Fruit fly (Drosophila melanogaster): ENCODE results near the gene ush.

DNA sequence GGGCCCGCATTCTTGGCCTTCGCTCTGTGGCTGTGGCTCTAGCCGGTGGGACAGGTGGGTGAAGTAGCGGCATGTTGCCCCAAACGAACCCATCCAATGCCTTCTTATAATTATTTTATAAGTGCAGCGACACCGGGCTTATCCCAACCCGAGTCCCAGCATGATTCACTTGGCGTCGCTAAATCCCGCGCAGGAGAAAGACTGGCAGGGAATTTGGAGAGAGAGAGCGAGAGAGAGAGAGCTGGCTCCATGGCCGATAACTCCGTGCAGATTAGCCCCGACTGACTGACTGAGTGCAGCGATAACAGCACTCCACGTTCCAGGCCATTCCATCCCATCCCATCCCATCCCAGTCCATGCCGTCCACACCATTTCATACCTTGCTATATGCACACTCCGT lies 25.6 kb downstream of the ush start:
- TF ChIP-seq CG10543 (GFP tag; optimal IDR thresholded peaks at IDR 0.05) (no peak), ttk (GFP tag; IDR thresholded peaks at IDR 0.05) (no peak), ssp (GFP tag; IDR thresholded peaks at IDR 0.05) (no peak), CG3281 (GFP tag; optimal IDR thresholded peaks at IDR 0.05) (no peak), Blimp-1 (GFP tag; optimal IDR thresholded peaks at IDR 0.05) (no peak), dan (GFP tag; IDR thresholded peaks at IDR 0.05) (no peak), CG13123 (GFP tag; optimal IDR thresholded peaks at IDR 0.05) (no peak), CG7963 (GFP tag; IDR thresholded peaks at IDR 0.05; ENCODE audit: partially characterized antibody) (no peak), BEAF-32 (GFP tag; optimal IDR thresholded peaks at IDR 0.05) (no peak), CG4707 (GFP tag; optimal IDR thresholded peaks at IDR 0.05) (no peak), Hr3 (GFP tag; optimal IDR thresholded peaks at IDR 0.05) (no peak)

Data from whole organism, embryonic.